Worm (Caenorhabditis elegans): ENCODE measurements around the gene sru-2.

DNA sequence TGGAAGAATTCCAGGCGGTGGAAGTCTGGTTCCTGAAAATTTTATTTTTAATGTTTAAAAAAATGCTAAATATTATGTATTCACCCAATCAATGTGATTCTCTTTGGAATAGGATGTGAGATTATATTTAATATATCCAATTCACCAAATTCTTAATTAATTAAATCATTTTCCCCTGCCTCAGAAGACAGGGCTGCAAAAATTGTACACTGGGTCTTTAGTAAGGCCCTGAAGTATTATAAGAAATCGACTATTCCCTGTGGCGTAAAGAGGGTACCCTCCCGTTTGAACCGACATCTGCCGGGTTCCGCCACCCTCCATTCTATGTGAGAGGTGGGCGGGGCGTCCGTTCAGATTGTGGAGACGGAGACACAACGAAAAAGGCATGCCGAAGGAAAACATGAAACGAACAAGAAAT is 25.2 kb downstream of the sru-2 start:
- no peak for TF ChIP-seq nhr-28 (tag; optimal IDR thresholded peaks at IDR 0.05)
- TF ChIP-seq snpc-4 (tag; optimal IDR thresholded peaks at IDR 0.05): no peak
